Fruit fly (Drosophila melanogaster) whole organism, embryonic: ENCODE measurements around the gene dmrt93B.

Experiments used
- Bgb ChIP-seq: fragments of 200-800 bp; sonication (Bioruptor generic); IDR thresholded peaks from 2 replicates; pipeline ENCODE4 v1.3.6; 2022; ENCODE audit warnings: missing biosample characterization, missing genetic modification characterization; ENCODE audit not compliant: partially characterized antibody
- BtbVII ChIP-seq: fragments of 200-800 bp; sonication (Bioruptor generic); optimal IDR thresholded peaks from 3 replicates; lab custom pipeline; 2017; ENCODE audit warnings: missing biosample characterization, mild to moderate bottlenecking, missing genetic modification characterization
- CG11456 ChIP-seq: fragments of 200-800 bp; sonication (Bioruptor generic); IDR thresholded peaks from 3 replicates; pipeline ENCODE4 v1.3.6; 2022; ENCODE audit warnings: missing biosample characterization, missing genetic modification characterization
- CG12155 ChIP-seq: fragments of 200-800 bp; sonication (Bioruptor generic); optimal IDR thresholded peaks from 3 replicates; lab custom pipeline; 2016; ENCODE audit warnings: missing biosample characterization, missing genetic modification characterization
- CG14441 ChIP-seq: fragments of 200-800 bp; sonication (Bioruptor generic); IDR thresholded peaks from 2 replicates; pipeline ENCODE4 v1.3.6; 2022; ENCODE audit warnings: missing biosample characterization, missing genetic modification characterization
- CG14710 ChIP-seq: fragments of 200-800 bp; sonication (Bioruptor generic); optimal IDR thresholded peaks from 3 replicates; lab custom pipeline; 2019; ENCODE audit warnings: missing biosample characterization, mild to moderate bottlenecking, missing genetic modification characterization, moderate library complexity
- CG15601 ChIP-seq: fragments of 200-800 bp; sonication (Bioruptor generic); optimal IDR thresholded peaks from 3 replicates; lab custom pipeline; 2019; ENCODE audit warnings: missing biosample characterization, mild to moderate bottlenecking, missing genetic modification characterization, moderate library complexity
- CG16813 ChIP-seq: fragments of 200-800 bp; sonication (Bioruptor generic); IDR thresholded peaks from 3 replicates; pipeline ENCODE4 v1.3.6; 2022; ENCODE audit warnings: missing biosample characterization, missing genetic modification characterization; ENCODE audit not compliant: partially characterized antibody
- CG16863 ChIP-seq: fragments of 200-800 bp; sonication (Bioruptor generic); optimal IDR thresholded peaks from 3 replicates; lab custom pipeline; 2016; ENCODE audit warnings: missing biosample characterization, missing genetic modification characterization
- CG17186 ChIP-seq: fragments of 200-800 bp; sonication (Bioruptor generic); optimal IDR thresholded peaks from 3 replicates; lab custom pipeline; 2017; ENCODE audit warnings: missing biosample characterization, missing genetic modification reagents, missing genetic modification characterization
- CG17829 ChIP-seq: fragments of 200-800 bp; optimal IDR thresholded peaks from 2 replicates; lab custom pipeline; 2019; ENCODE audit warnings: missing biosample characterization, mild to moderate bottlenecking, missing genetic modification characterization, moderate library complexity
- CG2116 ChIP-seq: fragments of 200-800 bp; sonication (Bioruptor generic); optimal IDR thresholded peaks from 3 replicates; lab custom pipeline; 2018; ENCODE audit warnings: missing biosample characterization, mild to moderate bottlenecking, missing genetic modification characterization
- CG34422 ChIP-seq: fragments of 200-800 bp; sonication (Bioruptor generic); IDR thresholded peaks from 3 replicates; pipeline ENCODE4 v1.3.6; 2022; ENCODE audit warnings: missing biosample characterization, missing genetic modification characterization
- CG4617 ChIP-seq: fragments of 200-800 bp; sonication (Bioruptor generic); optimal IDR thresholded peaks from 3 replicates; lab custom pipeline; 2016; ENCODE audit warnings: missing biosample characterization, missing genetic modification characterization, borderline replicate concordance
- CG6791 ChIP-seq: fragments of 200-800 bp; sonication (Bioruptor generic); IDR thresholded peaks from 3 replicates; pipeline ENCODE4 v1.3.6; 2022; ENCODE audit warnings: missing biosample characterization, missing genetic modification characterization; ENCODE audit not compliant: partially characterized antibody
- CG9797 ChIP-seq: fragments of 200-800 bp; sonication (Bioruptor generic); optimal IDR thresholded peaks from 3 replicates; lab custom pipeline; 2018; ENCODE audit warnings: missing biosample characterization, mild to moderate bottlenecking, missing genetic modification characterization
- CTCF ChIP-seq: fragments of 200-800 bp; sonication (Bioruptor generic); optimal IDR thresholded peaks from 2 replicates; lab custom pipeline; 2017; ENCODE audit warnings: missing biosample characterization, mild to moderate bottlenecking, missing genetic modification characterization, moderate library complexity
- Dbx ChIP-seq: fragments of 200-800 bp; sonication (Bioruptor generic); IDR thresholded peaks from 3 replicates; pipeline ENCODE4 v1.3.6; 2022; ENCODE audit warnings: missing biosample characterization, missing genetic modification characterization
- Dfd ChIP-seq, 2 experiments: fragments of >200 bp; optimal IDR thresholded peaks; 2 replicates each; lab custom pipeline; 2017; ENCODE audit warnings: missing biosample characterization in 2 of 2, missing genetic modification characterization in 2 of 2
- Doc3 ChIP-seq: fragments of 200-800 bp; sonication (Bioruptor generic); IDR thresholded peaks from 3 replicates; pipeline ENCODE4 v1.3.6; 2022; ENCODE audit warnings: missing biosample characterization, missing genetic modification characterization; ENCODE audit not compliant: partially characterized antibody
- Dp ChIP-seq: fragments of 200-800 bp; sonication (Bioruptor generic); optimal IDR thresholded peaks from 2 replicates; lab custom pipeline; 2018; ENCODE audit warnings: missing biosample characterization, mild to moderate bottlenecking, missing genetic modification characterization, moderate library complexity
- Dref ChIP-seq: fragments of 200-800 bp; sonication (Bioruptor generic); IDR thresholded peaks from 2 replicates; pipeline ENCODE4 v1.3.6; 2022; ENCODE audit warnings: missing biosample characterization, missing genetic modification characterization
- Ets97D ChIP-seq: fragments of 200-800 bp; sonication (Bioruptor generic); optimal IDR thresholded peaks from 3 replicates; lab custom pipeline; 2016; ENCODE audit warnings: missing biosample characterization, missing genetic modification characterization
- HLH4C ChIP-seq: fragments of 200-800 bp; sonication (Bioruptor generic); IDR thresholded peaks from 3 replicates; pipeline ENCODE4 v1.3.6; 2022; ENCODE audit warnings: missing biosample characterization, missing genetic modification characterization; ENCODE audit not compliant: partially characterized antibody
- HmgZ ChIP-seq: fragments of 200-800 bp; sonication (Bioruptor generic); optimal IDR thresholded peaks from 2 replicates; lab custom pipeline; 2018; ENCODE audit warnings: missing biosample characterization, mild to moderate bottlenecking, missing genetic modification characterization
- MBD-R2 ChIP-seq: fragments of 200-800 bp; sonication (Bioruptor generic); IDR thresholded peaks from 2 replicates; pipeline ENCODE4 v1.3.6; 2022; ENCODE audit warnings: missing biosample characterization, missing genetic modification characterization
- MESR4 ChIP-seq: fragments of 200-800 bp; sonication (Bioruptor generic); optimal IDR thresholded peaks from 2 replicates; lab custom pipeline; 2018; ENCODE audit warnings: missing biosample characterization, mild to moderate bottlenecking, missing genetic modification characterization, moderate library complexity
- Myb ChIP-seq: fragments of 200-800 bp; sonication (Bioruptor generic); optimal IDR thresholded peaks from 2 replicates; lab custom pipeline; 2016; ENCODE audit warnings: missing biosample characterization, missing genetic modification characterization
- NC2β ChIP-seq: fragments of 200-800 bp; sonication (Bioruptor generic); optimal IDR thresholded peaks from 2 replicates; lab custom pipeline; 2016; ENCODE audit warnings: missing biosample characterization, missing genetic modification characterization
- NFAT ChIP-seq: fragments of 200-800 bp; sonication (Bioruptor generic); IDR thresholded peaks from 2 replicates; pipeline ENCODE4 v1.3.6; 2022; ENCODE audit warnings: missing biosample characterization, missing genetic modification characterization
- Pdp1 ChIP-seq, 2 experiments: fragments of 200-800 bp; sonication (Bioruptor generic); optimal IDR thresholded peaks; 3 replicates each; lab custom pipeline; 2016; ENCODE audit warnings: missing biosample characterization in 2 of 2, missing genetic modification characterization in 2 of 2, mild to moderate bottlenecking in 1 of 2, moderate library complexity in 1 of 2
- Sin3A ChIP-seq: fragments of >200 bp; optimal IDR thresholded peaks from 2 replicates; lab custom pipeline; 2018
- Sry-δ ChIP-seq: fragments of 200-800 bp; sonication (Bioruptor generic); optimal IDR thresholded peaks from 2 replicates; lab custom pipeline; 2016; ENCODE audit warnings: missing biosample characterization, missing genetic modification characterization
- Xrp1 ChIP-seq: fragments of 200-800 bp; sonication (Bioruptor generic); IDR thresholded peaks from 2 replicates; pipeline ENCODE4 v1.3.6; 2022; ENCODE audit warnings: missing biosample characterization, missing genetic modification characterization
- YL-1 ChIP-seq: fragments of 200-800 bp; sonication (Bioruptor generic); optimal IDR thresholded peaks from 3 replicates; lab custom pipeline; 2017; ENCODE audit warnings: missing biosample characterization, mild to moderate bottlenecking, missing genetic modification characterization
- ab ChIP-seq: fragments of 200-800 bp; sonication (Bioruptor generic); optimal IDR thresholded peaks from 2 replicates; lab custom pipeline; 2016; ENCODE audit warnings: missing biosample characterization, missing genetic modification characterization
- ara ChIP-seq: fragments of 200-800 bp; sonication (Bioruptor generic); IDR thresholded peaks from 2 replicates; pipeline ENCODE4 v1.3.6; 2022; ENCODE audit warnings: missing biosample characterization, missing genetic modification characterization
- crp ChIP-seq, 2 experiments: fragments of 200-800 bp; sonication (Bioruptor generic); optimal IDR thresholded peaks; 2 replicates in 1 of 2; 3 replicates in 1 of 2; lab custom pipeline; 2017; ENCODE audit warnings: missing biosample characterization in 2 of 2, missing genetic modification characterization in 2 of 2, mild to moderate bottlenecking in 1 of 2, moderate library complexity in 1 of 2
- dati ChIP-seq: fragments of 200-800 bp; sonication (Bioruptor generic); IDR thresholded peaks from 2 replicates; pipeline ENCODE4 v1.3.6; 2022; ENCODE audit warnings: missing biosample characterization, missing genetic modification characterization
- dm ChIP-seq: fragments of 200-800 bp; sonication (Bioruptor generic); optimal IDR thresholded peaks from 3 replicates; lab custom pipeline; 2016; ENCODE audit warnings: missing biosample characterization, missing genetic modification characterization
- ham ChIP-seq: fragments of 200-800 bp; sonication (Bioruptor generic); IDR thresholded peaks from 2 replicates; pipeline ENCODE4 v1.3.6; 2022; ENCODE audit warnings: missing biosample characterization, missing genetic modification characterization
- hkb ChIP-seq, 2 experiments: fragments of 200-800 bp in 1 of 2; fragments of >200 bp in 1 of 2; sonication (Bioruptor generic) in 1 of 2; IDR thresholded peaks in 1 of 2; optimal IDR thresholded peaks in 1 of 2; 2 replicates each; pipeline versions ENCODE4 v1.3.6 to Lab custom; 2017 to 2022; ENCODE audit warnings: missing biosample characterization in 1 of 2, missing genetic modification characterization in 1 of 2
- insv ChIP-seq, 2 experiments: fragments of 200-800 bp; sonication (Bioruptor generic); optimal IDR thresholded peaks; 3 replicates each; lab custom pipeline; 2016 to 2018; ENCODE audit warnings: missing biosample characterization in 2 of 2, missing genetic modification characterization in 2 of 2
- knrl ChIP-seq: fragments of 200-800 bp; sonication (Bioruptor generic); IDR thresholded peaks from 3 replicates; pipeline ENCODE4 v1.3.6; 2022; ENCODE audit warnings: missing biosample characterization, missing genetic modification characterization; ENCODE audit not compliant: partially characterized antibody
- odd ChIP-seq: fragments of 200-800 bp; sonication (Bioruptor generic); optimal IDR thresholded peaks from 2 replicates; lab custom pipeline; 2017; ENCODE audit warnings: missing biosample characterization, mild to moderate bottlenecking, missing genetic modification characterization
- phol ChIP-seq: fragments of 200-800 bp; sonication (Bioruptor generic); optimal IDR thresholded peaks from 3 replicates; lab custom pipeline; 2018; ENCODE audit warnings: missing biosample characterization, mild to moderate bottlenecking, missing genetic modification characterization, moderate library complexity
- sens ChIP-seq: fragments of 200-800 bp; sonication (Bioruptor generic); peaks from one replicate; lab custom pipeline; 2016; ENCODE audit warnings: missing biosample characterization, missing genetic modification characterization
- ssp ChIP-seq: fragments of 200-800 bp; sonication (Bioruptor generic); IDR thresholded peaks from 2 replicates; pipeline ENCODE4 v1.3.6; 2022; ENCODE audit warnings: missing biosample characterization, missing genetic modification characterization
- stwl ChIP-seq: fragments of 200-800 bp; sonication (Bioruptor generic); optimal IDR thresholded peaks from 3 replicates; lab custom pipeline; 2018; ENCODE audit warnings: missing biosample characterization, mild to moderate bottlenecking, missing genetic modification characterization, moderate library complexity
- trem ChIP-seq: fragments of 200-800 bp; optimal IDR thresholded peaks from 3 replicates; lab custom pipeline; 2019; ENCODE audit warnings: missing biosample characterization, mild to moderate bottlenecking, missing genetic modification characterization, moderate library complexity

dmrt93B gene

DNA sequence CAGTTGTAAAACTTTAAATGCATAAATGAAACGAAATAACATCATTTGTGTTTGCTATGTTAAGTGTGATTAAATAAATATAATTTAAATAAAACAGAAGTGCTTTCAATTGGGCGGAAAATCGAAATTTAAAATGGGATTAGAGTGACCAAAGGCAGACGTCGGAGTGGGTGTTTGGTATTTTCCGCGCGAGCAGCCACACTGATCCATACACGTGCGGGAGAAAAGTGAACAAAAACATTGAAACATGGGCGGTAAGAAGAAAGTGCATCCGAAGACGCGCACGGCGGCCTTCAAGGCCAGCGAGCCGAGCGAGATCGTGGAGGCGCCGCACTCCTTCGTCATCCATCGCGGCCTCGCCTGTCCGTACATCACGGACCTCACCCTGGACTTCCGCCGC lies 42.2 kb downstream of the dmrt93B start, which contains the start of gene ppan (continued):
- TF ChIP-seq CG9797 (GFP tag; lab: Kevin White, UChicago) (peak; percentile 87), Sry-δ (GFP tag; lab: Kevin White, UChicago) (peak; percentile 20), phol (tag; lab: Kevin White, UChicago) (peak; percentile 28), crp (GFP tag; optimal IDR thresholded peaks at IDR 0.05; lab: Kevin White, UChicago) (no peak), Pdp1 (GFP tag; optimal IDR thresholded peaks at IDR 0.05; lab: Kevin White, UChicago) (peak in 1 of 2 experiments; percentile 28), HmgZ (tag; lab: Kevin White, UChicago) (peak; percentile 23), CG6791 (GFP tag; lab: Robert Waterston, UW) (peak; percentile 50; the same call in 1 of the 3 replicates), Ets97D (GFP tag; lab: Kevin White, UChicago) (peak; percentile 58), sens (GFP tag; lab: Kevin White, UChicago) (peak; percentile 3), dm (GFP tag; lab: Kevin White, UChicago) (peak; percentile 96), YL-1 (GFP tag; lab: Kevin White, UChicago) (peak; percentile 84), CG17186 (GFP tag; lab: Kevin White, UChicago) (peak; percentile 46), Sin3A (lab: Kevin White, UChicago) (peak; percentile 6), Dbx (0 out of 3 replicates have a peak, but pooled peaks have one; percentile 10), trem (tag; lab: Kevin White, UChicago) (peak; percentile 33), stwl (tag; lab: Kevin White, UChicago) (peak; percentile 75), CTCF (GFP tag; lab: Kevin White, UChicago) (peak; percentile 41), HLH4C (GFP tag; lab: Robert Waterston, UW) (peak; percentile 43; the same call in 1 of the 3 replicates), knrl (GFP tag; lab: Robert Waterston, UW) (peak; percentile 44; the same call in 1 of the 3 replicates), Bgb (GFP tag; lab: Robert Waterston, UW) (peak; percentile 53), CG4617 (GFP tag; lab: Kevin White, UChicago) (peak; percentile 16), CG17829 (tag; lab: Kevin White, UChicago) (peak; percentile 11), Dref (GFP tag; lab: Robert Waterston, UW) (peak; percentile 44), Dp (GFP tag; lab: Kevin White, UChicago) (peak; percentile 84), Doc3 (GFP tag; lab: Robert Waterston, UW) (peak; percentile 41; the same call in 1 of the 3 replicates), Xrp1 (GFP tag; lab: Robert Waterston, UW) (0 out of 2 replicates have a peak, but pooled peaks have one; percentile 13), hkb (optimal IDR thresholded peaks at IDR 0.05; lab: Kevin White, UChicago) (no peak), hkb (GFP tag; IDR thresholded peaks at IDR 0.05; lab: Robert Waterston, UW) (no peak), MBD-R2 (GFP tag; lab: Robert Waterston, UW) (peak; percentile 82), ham (GFP tag; lab: Robert Waterston, UW) (no peak), CG34422 (GFP tag; lab: Robert Waterston, UW) (peak; percentile 77; the same call in 2 of the 3 replicates), CG2116 (GFP tag; lab: Kevin White, UChicago) (peak; percentile 44), dati (no peak), CG16813 (GFP tag; lab: Robert Waterston, UW) (peak; percentile 15; the same call in 1 of the 3 replicates), ara (GFP tag; lab: Robert Waterston, UW) (no peak), MESR4 (GFP tag; lab: Kevin White, UChicago) (peak; percentile 64), NC2β (GFP tag; lab: Kevin White, UChicago) (peak; percentile 2), ssp (GFP tag; lab: Robert Waterston, UW) (peak; percentile 46)

DNA sequence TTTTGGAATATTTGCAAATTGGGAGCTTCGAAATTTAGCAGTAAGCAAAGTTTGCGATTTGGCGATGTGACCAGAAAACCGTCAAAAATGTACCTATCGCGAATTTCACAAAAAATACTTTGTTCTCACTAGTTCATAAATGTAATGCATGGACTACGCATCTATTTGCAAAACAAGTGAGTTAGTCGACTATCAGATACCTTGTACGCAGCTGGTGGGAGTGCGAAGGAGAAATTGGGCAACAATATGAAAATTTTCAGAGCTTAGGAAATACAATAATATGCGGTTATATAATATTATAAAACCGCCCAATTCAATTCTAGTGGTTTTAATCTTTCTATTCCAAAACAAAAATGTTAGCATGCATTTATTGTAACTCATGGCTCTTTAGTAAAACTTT lies 45.0 kb downstream of the dmrt93B start, which contains the start of gene Bdbt:
Gene Bdbt (minus strand): TSS at position 73 of the 400 bp plus-strand sequence.
- TF ChIP-seq insv (GFP tag; optimal IDR thresholded peaks at IDR 0.05; lab: Kevin White, UChicago) = no peak
- peak; percentile 49; the same call in 1 of the 2 replicates for TF ChIP-seq CG14441 (GFP tag; lab: Robert Waterston, UW)
- no peak for TF ChIP-seq CG11456 (GFP tag; lab: Robert Waterston, UW)
- TF ChIP-seq NFAT (GFP tag; lab: Robert Waterston, UW) = peak; percentile 60
- no peak for TF ChIP-seq CG15601 (tag; lab: Kevin White, UChicago)
- no peak for TF ChIP-seq BtbVII (GFP tag; lab: Kevin White, UChicago)
- TF ChIP-seq CG14710 = peak; percentile 10
- no peak for TF ChIP-seq CG16863
- TF ChIP-seq CG12155 = peak; percentile 21
- no peak for TF ChIP-seq odd (GFP tag; lab: Kevin White, UChicago)
- peak in 1 of 2 experiments; percentile 17 for TF ChIP-seq Dfd (GFP tag; optimal IDR thresholded peaks at IDR 0.05; lab: Kevin White, UChicago)
- peak; percentile 7 for TF ChIP-seq Myb
- TF ChIP-seq ab (GFP tag; lab: Kevin White, UChicago) = no peak
